Fruit fly (Drosophila melanogaster) whole organism, embryonic: Measurements from ENCODE around the gene CG10208.
A peak's percentile ranks its signal among the peaks of the same experiment; 100 is the strongest.

ENCODE experiments used
- Antp ChIP-seq: fragments of 200-800 bp; sonication (Bioruptor generic); optimal IDR thresholded peaks from 3 replicates; lab custom pipeline; 2016; ENCODE audit warnings: missing biosample characterization, missing genetic modification characterization
- C15 ChIP-seq: fragments of 200-800 bp; sonication (Bioruptor generic); IDR thresholded peaks from 3 replicates; pipeline ENCODE4 v1.3.6; 2022; ENCODE audit warnings: missing biosample characterization, missing genetic modification characterization
- CG10462 ChIP-seq: fragments of 200-800 bp; sonication (Bioruptor generic); optimal IDR thresholded peaks from 2 replicates; lab custom pipeline; 2016; ENCODE audit warnings: missing biosample characterization, missing genetic modification characterization
- CG10565 ChIP-seq: fragments of 200-800 bp; sonication (Bioruptor generic); optimal IDR thresholded peaks from 3 replicates; lab custom pipeline; 2016; ENCODE audit warnings: missing biosample characterization, mild to moderate bottlenecking, missing genetic modification characterization
- CG14710 ChIP-seq: fragments of 200-800 bp; sonication (Bioruptor generic); optimal IDR thresholded peaks from 3 replicates; lab custom pipeline; 2019; ENCODE audit warnings: missing biosample characterization, mild to moderate bottlenecking, missing genetic modification characterization, moderate library complexity
- CG14965 ChIP-seq: fragments of 200-800 bp; sonication (Bioruptor generic); optimal IDR thresholded peaks from 2 replicates; lab custom pipeline; 2016; ENCODE audit warnings: missing biosample characterization, missing genetic modification characterization, borderline replicate concordance
- CG1603 ChIP-seq: fragments of 200-800 bp; sonication (Bioruptor generic); optimal IDR thresholded peaks from 2 replicates; lab custom pipeline; 2019; ENCODE audit warnings: missing biosample characterization, mild to moderate bottlenecking, missing genetic modification characterization, moderate library complexity
- CG30403 ChIP-seq: fragments of 200-800 bp; sonication (Bioruptor generic); optimal IDR thresholded peaks from 3 replicates; lab custom pipeline; 2016; ENCODE audit warnings: missing biosample characterization, missing genetic modification characterization
- CG31441 ChIP-seq: fragments of 200-800 bp; sonication (Bioruptor generic); IDR thresholded peaks from 2 replicates; pipeline ENCODE4 v1.3.6; 2022; ENCODE audit warnings: missing biosample characterization, missing genetic modification characterization
- CG3281 ChIP-seq: fragments of 200-800 bp; sonication (Bioruptor generic); optimal IDR thresholded peaks from 3 replicates; lab custom pipeline; 2017; ENCODE audit warnings: missing biosample characterization, mild to moderate bottlenecking, missing genetic modification characterization
- CG3995 ChIP-seq: fragments of 200-800 bp; sonication (Bioruptor generic); optimal IDR thresholded peaks from 3 replicates; lab custom pipeline; 2016; ENCODE audit warnings: missing biosample characterization, missing genetic modification characterization
- CG5953 ChIP-seq: fragments of 200-800 bp; sonication (Bioruptor generic); IDR thresholded peaks from 2 replicates; pipeline ENCODE4 v1.3.6; 2022; ENCODE audit warnings: missing biosample characterization, missing genetic modification characterization
- CG6654 ChIP-seq: fragments of 200-800 bp; sonication (Bioruptor generic); optimal IDR thresholded peaks from 2 replicates; lab custom pipeline; 2017; ENCODE audit warnings: missing biosample characterization, mild to moderate bottlenecking, missing genetic modification characterization
- CG6765 ChIP-seq: fragments of 200-800 bp; sonication (Bioruptor generic); optimal IDR thresholded peaks from 3 replicates; lab custom pipeline; 2017; ENCODE audit warnings: missing biosample characterization, mild to moderate bottlenecking, missing genetic modification characterization
- CG7928 ChIP-seq: fragments of 200-800 bp; sonication (Bioruptor generic); optimal IDR thresholded peaks from 2 replicates; lab custom pipeline; 2017; ENCODE audit warnings: missing biosample characterization, mild to moderate bottlenecking, missing genetic modification characterization
- CG8089 ChIP-seq: fragments of 200-800 bp; sonication (Bioruptor generic); optimal IDR thresholded peaks from 3 replicates; lab custom pipeline; 2016; ENCODE audit warnings: missing biosample characterization, missing genetic modification characterization
- CG8359 ChIP-seq: fragments of 200-800 bp; sonication (Bioruptor generic); optimal IDR thresholded peaks from 2 replicates; lab custom pipeline; 2017; ENCODE audit warnings: missing biosample characterization, mild to moderate bottlenecking, missing genetic modification characterization, borderline replicate concordance
- CG8924 ChIP-seq: fragments of 200-800 bp; optimal IDR thresholded peaks from 3 replicates; lab custom pipeline; 2019; ENCODE audit warnings: missing biosample characterization, mild to moderate bottlenecking, missing genetic modification characterization, moderate library complexity
- CG9797 ChIP-seq: fragments of 200-800 bp; sonication (Bioruptor generic); optimal IDR thresholded peaks from 3 replicates; lab custom pipeline; 2018; ENCODE audit warnings: missing biosample characterization, mild to moderate bottlenecking, missing genetic modification characterization
- CoRest ChIP-seq: fragments of 200-800 bp; sonication (Bioruptor generic); optimal IDR thresholded peaks from 3 replicates; lab custom pipeline; 2018; ENCODE audit warnings: missing biosample characterization, mild to moderate bottlenecking, missing genetic modification characterization, moderate library complexity
- H15 ChIP-seq: fragments of 200-800 bp; sonication (Bioruptor generic); IDR thresholded peaks from 3 replicates; pipeline ENCODE4 v1.3.6; 2022; ENCODE audit warnings: missing biosample characterization, missing genetic modification characterization
- H2.0 ChIP-seq: fragments of 200-800 bp; sonication (Bioruptor generic); IDR thresholded peaks from 2 replicates; pipeline ENCODE4 v1.3.6; 2022; ENCODE audit warnings: missing biosample characterization, missing genetic modification characterization
- HmgD ChIP-seq: fragments of 200-800 bp; sonication (Bioruptor generic); optimal IDR thresholded peaks from 3 replicates; lab custom pipeline; 2016; ENCODE audit warnings: missing biosample characterization, missing genetic modification characterization
- HmgZ ChIP-seq: fragments of 200-800 bp; sonication (Bioruptor generic); optimal IDR thresholded peaks from 2 replicates; lab custom pipeline; 2018; ENCODE audit warnings: missing biosample characterization, mild to moderate bottlenecking, missing genetic modification characterization
- Jarid2 ChIP-seq: fragments of 200-800 bp; sonication (Bioruptor generic); optimal IDR thresholded peaks from 3 replicates; lab custom pipeline; 2017; ENCODE audit warnings: mild to moderate bottlenecking, missing biosample characterization, missing genetic modification reagents, missing genetic modification characterization
- MBD-R2 ChIP-seq: fragments of 200-800 bp; sonication (Bioruptor generic); IDR thresholded peaks from 2 replicates; pipeline ENCODE4 v1.3.6; 2022; ENCODE audit warnings: missing biosample characterization, missing genetic modification characterization
- MTF-1 ChIP-seq: fragments of 200-800 bp; sonication (Bioruptor generic); optimal IDR thresholded peaks from 2 replicates; lab custom pipeline; 2018; ENCODE audit warnings: missing biosample characterization, mild to moderate bottlenecking, missing genetic modification characterization, borderline replicate concordance
- Mad ChIP-seq: fragments of 200-800 bp; sonication (Bioruptor generic); optimal IDR thresholded peaks from 2 replicates; lab custom pipeline; 2016; ENCODE audit warnings: missing biosample characterization, missing genetic modification characterization
- NC2α ChIP-seq: fragments of 200-800 bp; sonication (Bioruptor generic); optimal IDR thresholded peaks from 2 replicates; lab custom pipeline; 2016; ENCODE audit warnings: missing biosample characterization, missing genetic modification characterization
- NC2β ChIP-seq: fragments of 200-800 bp; sonication (Bioruptor generic); optimal IDR thresholded peaks from 2 replicates; lab custom pipeline; 2016; ENCODE audit warnings: missing biosample characterization, missing genetic modification characterization
- NfI ChIP-seq: fragments of 200-800 bp; sonication (Bioruptor generic); optimal IDR thresholded peaks from 3 replicates; lab custom pipeline; 2018; ENCODE audit warnings: missing biosample characterization, mild to moderate bottlenecking, missing genetic modification characterization, moderate library complexity
- PHDP ChIP-seq: fragments of 200-800 bp; sonication (Bioruptor generic); optimal IDR thresholded peaks from 3 replicates; lab custom pipeline; 2018; ENCODE audit warnings: missing biosample characterization, mild to moderate bottlenecking, missing genetic modification characterization, moderate library complexity
- Stat92E ChIP-seq, 3 experiments: fragments of >200 bp in 2 of 3; fragments of 200-800 bp in 1 of 3; sonication (Bioruptor generic) in 1 of 3; optimal IDR thresholded peaks; 2 replicates each; lab custom pipeline; 2017 to 2019; ENCODE audit warnings: missing biosample characterization in 3 of 3, missing genetic modification characterization in 3 of 3, mild to moderate bottlenecking in 1 of 3, moderate library complexity in 1 of 3
- Xbp1 ChIP-seq: fragments of 200-800 bp; sonication (Bioruptor generic); optimal IDR thresholded peaks from 3 replicates; lab custom pipeline; 2016; ENCODE audit warnings: missing biosample characterization, mild to moderate bottlenecking, missing genetic modification characterization
- abd-A ChIP-seq: fragments of 200-800 bp; sonication (Bioruptor generic); optimal IDR thresholded peaks from 3 replicates; lab custom pipeline; 2019; ENCODE audit warnings: missing biosample characterization, mild to moderate bottlenecking, missing genetic modification characterization, moderate library complexity
- ci ChIP-seq: fragments of 200-800 bp; sonication (Bioruptor generic); IDR thresholded peaks from 3 replicates; pipeline ENCODE4 v1.3.6; 2022; ENCODE audit warnings: missing biosample characterization, missing genetic modification characterization
- dimm ChIP-seq: fragments of 200-800 bp; sonication (Bioruptor generic); IDR thresholded peaks from 2 replicates; pipeline ENCODE4 v1.3.6; 2022; ENCODE audit warnings: missing biosample characterization, missing genetic modification characterization
- dpn ChIP-seq, 2 experiments: fragments of 200-800 bp; sonication (Bioruptor generic); optimal IDR thresholded peaks; 3 replicates each; lab custom pipeline; 2016; ENCODE audit warnings: missing biosample characterization in 2 of 2, missing genetic modification characterization in 2 of 2
- gsb-n ChIP-seq: fragments of 200-800 bp; sonication (Bioruptor generic); optimal IDR thresholded peaks from 3 replicates; lab custom pipeline; 2018; ENCODE audit warnings: missing biosample characterization, mild to moderate bottlenecking, missing genetic modification characterization
- hth ChIP-seq: fragments of >200 bp; optimal IDR thresholded peaks from 2 replicates; lab custom pipeline; 2017; ENCODE audit warnings: inconsistent platforms
- mld ChIP-seq: fragments of 200-800 bp; sonication (Bioruptor generic); IDR thresholded peaks from 3 replicates; pipeline ENCODE4 v1.3.6; 2022; ENCODE audit warnings: missing biosample characterization, missing genetic modification characterization; ENCODE audit not compliant: partially characterized antibody
- nmo ChIP-seq: fragments of 200-800 bp; sonication (Bioruptor generic); optimal IDR thresholded peaks from 2 replicates; lab custom pipeline; 2018; ENCODE audit warnings: missing biosample characterization, mild to moderate bottlenecking, missing genetic modification characterization, moderate library complexity
- nom ChIP-seq: fragments of 200-800 bp; sonication (Bioruptor generic); optimal IDR thresholded peaks from 2 replicates; lab custom pipeline; 2017; ENCODE audit warnings: missing biosample characterization, missing genetic modification characterization, mild to moderate bottlenecking, moderate library complexity, missing genetic modification reagents
- pho ChIP-seq: fragments of 200-800 bp; sonication (Bioruptor generic); optimal IDR thresholded peaks from 2 replicates; lab custom pipeline; 2016; ENCODE audit warnings: missing biosample characterization, missing genetic modification characterization
- row ChIP-seq: fragments of 200-800 bp; sonication (Bioruptor generic); IDR thresholded peaks from 3 replicates; pipeline ENCODE4 v1.3.6; 2022; ENCODE audit warnings: missing biosample characterization, missing genetic modification characterization
- sens ChIP-seq: fragments of 200-800 bp; sonication (Bioruptor generic); peaks from one replicate; lab custom pipeline; 2016; ENCODE audit warnings: missing biosample characterization, missing genetic modification characterization
- slp2 ChIP-seq: fragments of 200-800 bp; sonication (Bioruptor generic); optimal IDR thresholded peaks from 2 replicates; lab custom pipeline; 2016; ENCODE audit warnings: missing biosample characterization, missing genetic modification characterization
- unpg ChIP-seq: fragments of 200-800 bp; sonication (Bioruptor generic); optimal IDR thresholded peaks from 3 replicates; lab custom pipeline; 2018; ENCODE audit warnings: missing biosample characterization, mild to moderate bottlenecking, missing genetic modification characterization, moderate library complexity
- vnd ChIP-seq: fragments of 200-800 bp; sonication (Bioruptor generic); IDR thresholded peaks from 3 replicates; pipeline ENCODE4 v1.3.6; 2022; ENCODE audit warnings: missing biosample characterization, missing genetic modification characterization; ENCODE audit not compliant: partially characterized antibody
- wdn ChIP-seq: fragments of 200-800 bp; sonication (Bioruptor generic); IDR thresholded peaks from 2 replicates; pipeline ENCODE4 v1.3.6; 2022; ENCODE audit warnings: missing biosample characterization, missing genetic modification characterization

Gene CG10208

DNA sequence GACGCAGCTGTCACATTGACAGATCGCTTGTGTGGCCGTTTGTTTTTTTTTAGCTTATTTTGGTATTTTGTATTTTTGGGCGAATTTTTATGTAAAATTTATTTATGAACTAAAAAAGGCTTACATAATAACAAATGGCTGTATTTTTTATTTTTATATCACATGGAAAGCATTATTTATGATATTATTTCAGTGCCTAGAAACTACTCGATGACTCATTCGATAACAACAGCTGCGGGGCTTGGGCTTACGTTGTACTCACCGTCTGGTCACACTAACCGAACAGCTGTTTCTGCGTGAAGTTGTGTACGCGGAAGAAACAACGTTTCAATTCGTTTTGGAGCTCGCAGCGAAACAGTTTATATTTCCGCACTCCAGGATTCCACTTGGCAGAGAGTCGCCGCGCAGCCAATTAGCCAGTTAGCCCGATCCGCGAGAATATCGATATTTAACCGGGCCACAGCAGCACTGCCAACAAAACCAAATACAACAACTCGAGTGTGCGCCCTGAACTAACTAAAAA, 40.9 kb downstream of the CG10208 start, which contains the start of the genes Hmgcr and Rpn9 (continued):
- TF ChIP-seq CG31441 (peak; percentile 42), hth (lab: Kevin White, UChicago) (no peak), Antp (GFP tag; lab: Kevin White, UChicago) (no peak), row (GFP tag; lab: Robert Waterston, UW) (0 out of 3 replicates have a peak, but pooled peaks have one; percentile 17), CoRest (tag; lab: Kevin White, UChicago) (peak; percentile 55), dimm (GFP tag; lab: Robert Waterston, UW) (no peak), pho (GFP tag; lab: Kevin White, UChicago) (no peak), CG7928 (GFP tag; lab: Kevin White, UChicago) (no peak), C15 (GFP tag; lab: Robert Waterston, UW) (no peak), nmo (GFP tag; lab: Kevin White, UChicago) (peak; percentile 67), abd-A (tag; lab: Kevin White, UChicago) (no peak), unpg (GFP tag; lab: Kevin White, UChicago) (peak; percentile 21), CG8089 (GFP tag; lab: Kevin White, UChicago) (peak; percentile 0), mld (0 out of 3 replicates have a peak, but pooled peaks have one; percentile 64), NC2β (GFP tag; lab: Kevin White, UChicago) (peak; percentile 55), CG8359 (GFP tag; lab: Kevin White, UChicago) (peak; percentile 9), CG1603 (peak; percentile 58), Xbp1 (GFP tag; lab: Kevin White, UChicago) (peak; percentile 12), CG8924 (tag; lab: Kevin White, UChicago) (peak; percentile 44), CG9797 (GFP tag; lab: Kevin White, UChicago) (peak; percentile 97), CG6765 (GFP tag; lab: Kevin White, UChicago) (peak; percentile 15), PHDP (tag; lab: Kevin White, UChicago) (peak; percentile 47), H15 (GFP tag; lab: Robert Waterston, UW) (no peak), Stat92E (GFP tag; optimal IDR thresholded peaks at IDR 0.05; lab: Kevin White, UChicago) (peak in 1 of 3 experiments; percentile 56), NfI (GFP tag; lab: Kevin White, UChicago) (peak; percentile 30), MTF-1 (no peak), MBD-R2 (GFP tag; lab: Robert Waterston, UW) (peak; percentile 73), CG5953 (GFP tag; lab: Robert Waterston, UW) (no peak), CG3995 (GFP tag; lab: Kevin White, UChicago) (peak; percentile 24), dpn (GFP tag; optimal IDR thresholded peaks at IDR 0.05; lab: Kevin White, UChicago) (peak; percentile 14 to 24), CG3281 (peak; percentile 2), Mad (GFP tag; lab: Kevin White, UChicago) (peak; percentile 31), CG14965 (GFP tag; lab: Kevin White, UChicago) (no peak), CG10462 (no peak), H2.0 (GFP tag; lab: Robert Waterston, UW) (no peak), CG14710 (tag; lab: Kevin White, UChicago) (peak; percentile 77), slp2 (no peak), CG30403 (GFP tag; lab: Kevin White, UChicago) (peak; percentile 13), ci (GFP tag; lab: Robert Waterston, UW) (peak; percentile 65; the same call in 2 of the 3 replicates), CG10565 (GFP tag; lab: Kevin White, UChicago) (no peak), Jarid2 (GFP tag; lab: Kevin White, UChicago) (peak; percentile 86), wdn (GFP tag; lab: Robert Waterston, UW) (no peak), CG6654 (no peak), sens (GFP tag; lab: Kevin White, UChicago) (peak; percentile 88), gsb-n (peak; percentile 49), vnd (GFP tag; lab: Robert Waterston, UW) (no peak), NC2α (GFP tag; lab: Kevin White, UChicago) (no peak), nom (GFP tag; lab: Kevin White, UChicago) (peak; percentile 49), HmgD (GFP tag; lab: Kevin White, UChicago) (no peak), HmgZ (tag; lab: Kevin White, UChicago) (peak; percentile 32)
